Worm (Caenorhabditis elegans) whole organism, early embryonic: ENCODE measurements around the gene srx-50.

Source experiments
- B0310.2 ChIP-seq: sonication (generic microtip); optimal IDR thresholded peaks from 2 replicates; lab custom pipeline; 2016; ENCODE audit warnings: mild to moderate bottlenecking, missing genetic modification characterization, missing compliant biosample characterization
- F13C5.2 ChIP-seq: sonication (generic microtip); optimal IDR thresholded peaks from 2 replicates; lab custom pipeline; 2017; ENCODE audit warnings: mild to moderate bottlenecking, missing genetic modification characterization, inconsistent platforms, missing compliant biosample characterization
- aly-1 ChIP-seq: sonication (generic microtip); optimal IDR thresholded peaks from 2 replicates; lab custom pipeline; 2016; ENCODE audit warnings: missing genetic modification characterization, missing compliant biosample characterization
- ama-1 ChIP-seq: fragments of 150-350 bp; optimal IDR thresholded peaks from 2 replicates; lab custom pipeline; 2014
- ceh-13 ChIP-seq: fragments of 200-800 bp; sonication (Bioruptor generic); optimal IDR thresholded peaks from 2 replicates; lab custom pipeline; 2018; ENCODE audit warnings: mild to moderate bottlenecking, missing genetic modification characterization, missing compliant biosample characterization
- ceh-36 ChIP-seq: sonication (generic microtip); optimal IDR thresholded peaks from 2 replicates; lab custom pipeline; 2016; ENCODE audit warnings: missing genetic modification characterization, inconsistent platforms, missing compliant biosample characterization
- ets-7 ChIP-seq: sonication (generic microtip); optimal IDR thresholded peaks from 2 replicates; lab custom pipeline; 2016; ENCODE audit warnings: missing genotype, missing genetic modification characterization, missing compliant biosample characterization
- flt-1 ChIP-seq: fragments of 200-800 bp; sonication (Bioruptor generic); IDR thresholded peaks from 2 replicates; pipeline ENCODE4 v1.3.6; 2022; ENCODE audit warnings: missing genetic modification characterization, missing compliant biosample characterization
- hmbx-1 ChIP-seq: sonication (generic microtip); optimal IDR thresholded peaks from 2 replicates; lab custom pipeline; 2016; ENCODE audit warnings: mild to moderate bottlenecking, missing genetic modification characterization, missing compliant biosample characterization
- hmg-4 ChIP-seq: fragments of 200-800 bp; sonication (Bioruptor generic); optimal IDR thresholded peaks from 2 replicates; lab custom pipeline; 2018; ENCODE audit warnings: mild to moderate bottlenecking, missing genetic modification characterization, missing compliant biosample characterization
- hnd-1 ChIP-seq: sonication (generic microtip); optimal IDR thresholded peaks from 2 replicates; lab custom pipeline; 2016; ENCODE audit warnings: missing genetic modification characterization, missing compliant biosample characterization
- pes-1 ChIP-seq: fragments of 200-800 bp; sonication (Bioruptor generic); IDR thresholded peaks from 2 replicates; pipeline ENCODE4 v1.3.6; 2022; ENCODE audit warnings: missing genetic modification reagents, missing genetic modification characterization, missing compliant biosample characterization
- scrt-1 ChIP-seq: fragments of 200-800 bp; sonication (Bioruptor generic); IDR thresholded peaks from 2 replicates; pipeline ENCODE4 v1.3.6; 2022; ENCODE audit warnings: missing genetic modification characterization, missing compliant biosample characterization
- sea-1 ChIP-seq: fragments of 200-800 bp; sonication (Bioruptor generic); conservative IDR thresholded peaks from 2 replicates; pipeline ENCODE4 v1.3.6; 2022; ENCODE audit warnings: missing genetic modification characterization, missing compliant biosample characterization
- tbx-11 ChIP-seq: fragments of 200-800 bp; sonication (Bioruptor generic); IDR thresholded peaks from 2 replicates; pipeline ENCODE4 v1.3.6; 2022; ENCODE audit warnings: missing genetic modification characterization, missing compliant biosample characterization
- tbx-37 ChIP-seq: fragments of 200-800 bp; sonication (Bioruptor generic); conservative IDR thresholded peaks from 2 replicates; pipeline ENCODE4 v1.3.6; 2022; ENCODE audit warnings: missing genetic modification reagents, missing genetic modification characterization, missing compliant biosample characterization
- tra-4 ChIP-seq: sonication (generic microtip); optimal IDR thresholded peaks from 2 replicates; lab custom pipeline; 2017; ENCODE audit warnings: missing genetic modification characterization, missing compliant biosample characterization

srx-50 gene

DNA sequence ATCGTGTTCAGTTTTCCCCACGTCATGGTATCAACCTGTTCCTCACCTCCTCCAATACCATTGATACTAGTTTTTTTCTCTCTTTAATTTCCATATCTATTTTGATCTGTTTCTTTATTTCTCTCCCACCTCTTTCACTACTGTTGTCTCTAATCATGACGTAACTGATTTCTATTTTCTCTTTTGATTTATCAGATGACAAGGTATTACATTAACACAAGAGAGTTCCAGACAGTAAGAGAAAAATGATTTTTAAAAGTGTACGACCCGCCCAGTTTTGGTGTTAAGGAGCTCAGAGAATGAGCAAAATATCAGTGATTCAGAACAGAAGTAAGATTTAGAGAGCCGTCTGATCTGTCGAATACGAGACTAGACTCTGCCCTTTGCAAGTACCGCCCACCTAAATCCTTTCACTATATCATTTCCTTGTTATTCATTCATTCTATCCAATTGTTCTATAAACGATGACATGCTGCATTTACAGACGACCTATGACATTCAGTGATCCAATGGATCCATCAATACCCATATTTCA is 8.0 kb upstream of the srx-50 start, which contains the start of gene nhr-105:
Gene nhr-105 (plus strand): TSS at position 485 of the 535 bp plus-strand sequence.
- TF ChIP-seq hmbx-1, result no peak
- no peak for TF ChIP-seq pes-1
- no peak for TF ChIP-seq B0310.2
- TF ChIP-seq scrt-1 (GFP tag; lab: Robert Waterston, UW), result no peak
- no peak for TF ChIP-seq F13C5.2
- no peak for TF ChIP-seq aly-1 (tag; lab: Kevin White, UChicago)
- no peak for TF ChIP-seq flt-1 (GFP tag; lab: Robert Waterston, UW)
- TF ChIP-seq tra-4 (tag; lab: Kevin White, UChicago), result no peak
- TF ChIP-seq tbx-37 (GFP tag; lab: Robert Waterston, UW), result no peak
- TF ChIP-seq hnd-1 (tag; lab: Kevin White, UChicago), result no peak
- TF ChIP-seq ceh-36, result no peak

DNA sequence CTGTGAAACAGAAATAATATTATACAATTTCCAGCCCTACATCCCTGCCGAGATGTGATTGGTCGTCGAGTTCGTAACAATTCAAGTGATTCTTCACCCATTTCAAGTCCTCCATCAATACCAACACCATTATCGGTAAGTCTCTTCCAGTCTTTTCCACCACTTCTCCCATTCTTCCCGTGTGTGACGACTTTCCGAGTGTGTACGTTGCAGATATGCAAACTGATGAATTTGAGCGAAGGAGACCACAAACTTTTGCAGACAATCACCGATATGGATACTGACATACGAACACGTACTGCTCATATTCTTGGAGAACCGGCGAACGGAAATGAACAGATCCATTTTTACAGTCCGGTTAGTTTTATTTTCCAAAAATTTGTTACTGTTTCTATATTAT is 6.3 kb upstream of the srx-50 start:
- TF ChIP-seq tra-4 (tag; lab: Kevin White, UChicago) (no peak), B0310.2 (no peak), scrt-1 (GFP tag; lab: Robert Waterston, UW) (no peak), sea-1 (GFP tag; lab: Robert Waterston, UW) (no peak), ama-1 (lab: Kevin White, UChicago) (no peak), ceh-13 (GFP tag; lab: Kevin White, UChicago) (no peak), hmbx-1 (no peak), hnd-1 (tag; lab: Kevin White, UChicago) (no peak), pes-1 (no peak), hmg-4 (GFP tag; lab: Kevin White, UChicago) (no peak), ets-7 (tag; lab: Kevin White, UChicago) (no peak)

DNA sequence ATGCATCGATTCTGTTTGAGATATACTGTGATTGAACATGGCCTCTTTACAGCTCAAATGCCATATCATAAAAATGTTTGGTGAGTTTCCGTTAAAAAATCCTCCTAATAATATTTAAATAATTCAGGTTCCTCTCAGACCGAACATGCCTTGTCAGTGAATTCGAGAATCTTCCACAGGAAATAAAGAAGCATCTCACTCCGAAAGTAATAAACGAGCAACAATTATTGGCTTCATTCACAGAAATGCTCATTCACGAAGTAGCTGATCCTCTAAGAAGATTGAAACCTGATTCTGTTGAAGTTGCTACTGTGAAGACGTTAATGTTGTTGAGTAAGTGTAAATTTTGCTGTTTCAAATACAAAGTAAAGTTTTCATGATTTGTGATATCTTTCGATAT is 5.6 kb upstream of the srx-50 start:
- TF ChIP-seq ceh-36 (no peak), F13C5.2 (no peak), sea-1 (GFP tag; lab: Robert Waterston, UW) (no peak), ama-1 (lab: Kevin White, UChicago) (no peak), ceh-13 (GFP tag; lab: Kevin White, UChicago) (no peak), scrt-1 (GFP tag; lab: Robert Waterston, UW) (no peak), ets-7 (tag; lab: Kevin White, UChicago) (no peak), tbx-37 (GFP tag; lab: Robert Waterston, UW) (no peak), tbx-11 (GFP tag; lab: Robert Waterston, UW) (no peak), aly-1 (tag; lab: Kevin White, UChicago) (no peak), flt-1 (GFP tag; lab: Robert Waterston, UW) (no peak), hnd-1 (tag; lab: Kevin White, UChicago) (no peak), tra-4 (tag; lab: Kevin White, UChicago) (no peak), pes-1 (no peak), hmg-4 (GFP tag; lab: Kevin White, UChicago) (no peak), B0310.2 (no peak)

DNA sequence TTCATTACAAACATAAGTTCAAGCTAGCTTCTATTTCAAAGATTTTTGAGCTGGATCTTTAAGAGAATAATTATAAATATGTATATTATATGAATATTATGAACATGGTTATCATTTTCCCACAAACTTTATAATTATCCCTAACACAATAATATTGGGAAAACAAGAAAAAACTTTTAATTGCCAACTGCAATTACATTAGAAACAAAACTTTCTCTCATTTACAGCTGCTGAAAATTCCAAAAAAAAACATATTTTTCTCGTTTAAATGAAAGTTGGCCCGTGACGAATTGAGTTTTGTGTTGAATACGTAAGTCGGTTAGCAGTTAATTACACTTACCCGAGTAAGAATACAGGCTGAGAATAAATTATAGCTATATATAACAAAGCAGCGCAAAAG is 4.9 kb downstream of the srx-50 start:
- TF ChIP-seq hnd-1 (tag; lab: Kevin White, UChicago) (no peak), hmbx-1 (no peak), ceh-13 (GFP tag; lab: Kevin White, UChicago) (no peak), ama-1 (lab: Kevin White, UChicago) (no peak), ceh-36 (no peak), hmg-4 (GFP tag; lab: Kevin White, UChicago) (no peak), flt-1 (GFP tag; lab: Robert Waterston, UW) (no peak), pes-1 (no peak), scrt-1 (GFP tag; lab: Robert Waterston, UW) (no peak), tra-4 (tag; lab: Kevin White, UChicago) (no peak), tbx-11 (GFP tag; lab: Robert Waterston, UW) (no peak), sea-1 (GFP tag; lab: Robert Waterston, UW) (no peak), tbx-37 (GFP tag; lab: Robert Waterston, UW) (no peak), aly-1 (tag; lab: Kevin White, UChicago) (no peak)

DNA sequence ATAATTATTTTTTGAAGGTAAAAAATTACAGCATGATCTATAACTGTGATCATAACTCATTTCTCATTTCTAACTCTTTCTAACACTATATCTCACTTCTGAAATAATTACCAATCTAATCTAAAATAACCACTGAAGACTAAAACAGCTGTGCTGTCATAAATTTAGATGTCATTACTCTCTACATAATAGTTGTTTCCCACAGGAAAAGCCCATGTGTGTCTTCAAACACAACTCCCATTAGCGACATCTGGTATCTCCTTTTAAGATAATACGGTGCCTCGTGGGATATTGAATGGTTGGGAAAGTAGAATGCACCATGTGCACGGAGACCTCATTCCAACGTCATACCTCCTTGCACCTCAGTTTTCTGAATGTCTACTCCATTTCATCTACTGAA is 7.2 kb downstream of the srx-50 start, which contains the start of gene Y43B11AL.1:
Gene Y43B11AL.1 (plus strand): TSS at position 301 of the 400 bp plus-strand sequence.
- TF ChIP-seq tbx-37 (GFP tag; lab: Robert Waterston, UW) (no peak), aly-1 (tag; lab: Kevin White, UChicago) (no peak), pes-1 (no peak), F13C5.2 (no peak), hmg-4 (GFP tag; lab: Kevin White, UChicago) (no peak), tbx-11 (GFP tag; lab: Robert Waterston, UW) (no peak), sea-1 (GFP tag; lab: Robert Waterston, UW) (no peak), scrt-1 (GFP tag; lab: Robert Waterston, UW) (no peak)

DNA sequence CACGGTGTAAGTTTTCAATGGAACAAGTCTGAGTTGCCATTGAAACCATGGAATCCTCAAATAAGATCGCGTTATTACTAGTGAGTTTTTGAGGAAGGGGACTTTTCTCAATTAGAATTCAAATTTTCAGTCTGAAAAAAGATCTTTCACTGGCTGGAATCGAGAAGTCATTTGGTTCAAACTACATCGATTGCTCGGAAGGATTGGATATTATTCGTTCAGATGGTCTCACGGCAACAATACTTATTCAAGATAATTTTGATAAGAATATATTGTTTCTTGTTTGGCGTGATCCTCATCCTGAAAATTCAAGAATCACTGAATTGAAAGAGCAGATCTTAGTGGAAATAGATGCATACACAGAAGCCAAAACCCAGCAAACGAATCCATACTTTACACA is 9.7 kb downstream of the srx-50 start:
- TF ChIP-seq hmg-4 (GFP tag; lab: Kevin White, UChicago) (no peak), hnd-1 (tag; lab: Kevin White, UChicago) (no peak), B0310.2 (no peak), hmbx-1 (no peak), scrt-1 (GFP tag; lab: Robert Waterston, UW) (no peak), flt-1 (GFP tag; lab: Robert Waterston, UW) (no peak), F13C5.2 (no peak), aly-1 (tag; lab: Kevin White, UChicago) (no peak), ets-7 (tag; lab: Kevin White, UChicago) (no peak), sea-1 (GFP tag; lab: Robert Waterston, UW) (no peak), ceh-13 (GFP tag; lab: Kevin White, UChicago) (no peak), ceh-36 (no peak), tbx-11 (GFP tag; lab: Robert Waterston, UW) (no peak), ama-1 (lab: Kevin White, UChicago) (no peak), pes-1 (no peak), tbx-37 (GFP tag; lab: Robert Waterston, UW) (no peak), tra-4 (tag; lab: Kevin White, UChicago) (no peak)

DNA sequence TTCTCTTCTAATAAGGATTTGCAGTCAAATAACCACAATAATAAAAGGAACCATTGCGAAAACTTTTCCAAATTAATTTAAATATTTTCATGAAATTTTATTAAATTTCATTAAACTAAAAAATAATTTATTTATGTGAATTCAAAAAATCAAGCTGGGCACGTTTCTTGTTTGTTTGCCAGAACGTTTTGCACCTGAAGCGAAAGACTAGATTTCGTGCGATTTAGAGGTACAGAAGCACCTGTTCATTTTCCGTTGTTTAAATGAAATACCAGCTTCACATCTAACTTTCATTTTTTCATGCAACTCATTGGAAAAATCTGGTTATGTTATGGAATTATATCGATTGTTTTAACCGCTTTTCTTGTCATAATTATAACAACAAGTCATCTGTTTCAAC is 14.3 kb downstream of the srx-50 start, which contains the start of gene srg-48:
Gene srg-48 (plus strand): TSS at position 301 of the 400 bp plus-strand sequence.
- TF ChIP-seq ceh-13 (GFP tag; lab: Kevin White, UChicago) (no peak), aly-1 (tag; lab: Kevin White, UChicago) (no peak), ceh-36 (no peak), B0310.2 (no peak), tra-4 (tag; lab: Kevin White, UChicago) (no peak), ama-1 (lab: Kevin White, UChicago) (no peak), F13C5.2 (no peak), hmg-4 (GFP tag; lab: Kevin White, UChicago) (no peak), scrt-1 (GFP tag; lab: Robert Waterston, UW) (no peak), hnd-1 (tag; lab: Kevin White, UChicago) (no peak), tbx-11 (GFP tag; lab: Robert Waterston, UW) (no peak), hmbx-1 (no peak), tbx-37 (GFP tag; lab: Robert Waterston, UW) (no peak)
